Worm (Caenorhabditis elegans) whole organism, midembryonic: ENCODE measurements around the gene ZK218.11.

Source experiments
- T22C8.4 ChIP-seq: fragments of 200-800 bp; sonication (Bioruptor generic); IDR thresholded peaks from 2 replicates; pipeline ENCODE4 v1.3.6; 2022; ENCODE audit warnings: missing genetic modification characterization, missing compliant biosample characterization
- cog-1 ChIP-seq: sonication (generic microtip); optimal IDR thresholded peaks from 2 replicates; lab custom pipeline; 2016; ENCODE audit warnings: missing genetic modification characterization, missing compliant biosample characterization
- flt-1 ChIP-seq: fragments of 200-800 bp; sonication (Bioruptor generic); IDR thresholded peaks from 2 replicates; pipeline ENCODE4 v1.3.6; 2022; ENCODE audit warnings: missing genetic modification characterization, missing compliant biosample characterization
- klf-2 ChIP-seq: fragments of 200-800 bp; sonication (Bioruptor generic); conservative IDR thresholded peaks from 2 replicates; pipeline ENCODE4 v1.3.6; 2022; ENCODE audit warnings: missing genetic modification reagents, missing genetic modification characterization, missing compliant biosample characterization
- med-1 ChIP-seq: sonication (generic microtip); optimal IDR thresholded peaks from 2 replicates; lab custom pipeline; 2017; ENCODE audit warnings: missing genetic modification characterization, mild to moderate bottlenecking, missing compliant biosample characterization, antibody characterized with exemption, missing genetic modification reagents; ENCODE audit not compliant: insufficient read depth
- ref-1 ChIP-seq: fragments of 200-800 bp; sonication (Bioruptor generic); conservative IDR thresholded peaks from 2 replicates; pipeline ENCODE4 v1.3.6; 2022; ENCODE audit warnings: missing genetic modification reagents, missing genetic modification characterization, missing compliant biosample characterization
- ztf-29 ChIP-seq: fragments of 200-800 bp; sonication (Bioruptor generic); IDR thresholded peaks from 2 replicates; pipeline ENCODE4 v1.3.6; 2022; ENCODE audit warnings: missing genetic modification reagents, missing genetic modification characterization, missing compliant biosample characterization

- TF ChIP-seq flt-1 (GFP tag; lab: Robert Waterston, UW) (no peak), ref-1 (no peak), med-1 (GFP tag; lab: Kevin White, UChicago) (no peak), klf-2 (GFP tag; lab: Robert Waterston, UW) (no peak), ztf-29 (GFP tag; lab: Robert Waterston, UW) (no peak), cog-1 (tag; lab: Kevin White, UChicago) (no peak), T22C8.4 (GFP tag; lab: Robert Waterston, UW) (no peak)
Measured at ce11 chrV:17077889-17078288, 30.3 kb downstream of the ZK218.11 start, which contains the start of gene T05E12.3.
